Worm (Caenorhabditis elegans): ENCODE data around the gene hot-6.

hot-6 gene

DNA sequence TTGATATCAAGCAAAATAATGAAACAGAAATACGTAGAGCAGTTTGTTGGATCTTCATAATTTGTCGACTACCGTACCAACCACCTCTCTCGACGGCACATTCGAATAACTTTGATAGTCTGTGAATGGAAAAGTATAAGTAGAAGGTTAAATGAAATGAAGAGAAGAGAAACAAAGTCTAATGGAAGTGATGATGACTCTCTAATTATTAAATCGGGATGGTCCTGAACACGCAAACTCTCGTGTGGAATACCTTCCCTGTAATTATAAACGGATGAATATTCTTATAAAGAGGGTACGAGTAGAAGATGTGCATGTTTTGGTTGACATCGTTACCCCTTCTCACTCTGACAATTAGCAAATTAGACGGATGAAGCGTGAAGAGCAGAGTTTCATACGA, at the start of gene hot-6, which contains the start of gene C13G3.12:
Gene hot-6, minus strand, starts transcription at position 121 of the 400 bp plus-strand sequence.
Gene C13G3.12, minus strand, starts transcription at position 101 of the 400 bp plus-strand sequence.
- TF ChIP-seq ztf-23 (GFP tag; IDR thresholded peaks at IDR 0.05), result no peak
- no peak for TF ChIP-seq ztf-29 (GFP tag; IDR thresholded peaks at IDR 0.05)
- TF ChIP-seq tab-1 (GFP tag; IDR thresholded peaks at IDR 0.05), result no peak
- no peak for TF ChIP-seq cog-1 (tag; optimal IDR thresholded peaks at IDR 0.05)
- TF ChIP-seq T22C8.4 (GFP tag; IDR thresholded peaks at IDR 0.05), result no peak

DNA sequence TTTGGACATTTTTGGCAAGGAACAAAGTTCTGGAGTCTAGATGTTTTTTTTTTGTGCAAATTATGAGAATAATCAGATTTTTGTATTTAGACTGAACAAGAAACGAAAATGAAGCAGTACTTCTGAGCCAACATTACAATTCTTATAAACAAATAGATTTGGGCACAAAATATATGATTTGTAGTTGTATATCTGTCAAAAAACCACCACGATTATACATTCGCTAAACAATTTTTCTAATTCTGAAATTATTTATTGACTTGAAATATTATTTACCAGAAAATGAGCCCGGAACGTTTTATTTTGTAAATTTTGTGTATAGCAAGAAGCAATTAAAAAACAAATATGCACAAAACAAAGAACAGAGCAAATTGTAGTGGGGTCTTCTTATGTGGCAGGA, 48.7 kb upstream of the hot-6 start:
- TF ChIP-seq T22C8.4 (GFP tag; IDR thresholded peaks at IDR 0.05) (no peak), ztf-23 (GFP tag; IDR thresholded peaks at IDR 0.05) (no peak), ref-1 (GFP tag; conservative IDR thresholded peaks at IDR 0.05) (no peak), flt-1 (GFP tag; IDR thresholded peaks at IDR 0.05) (no peak)

DNA sequence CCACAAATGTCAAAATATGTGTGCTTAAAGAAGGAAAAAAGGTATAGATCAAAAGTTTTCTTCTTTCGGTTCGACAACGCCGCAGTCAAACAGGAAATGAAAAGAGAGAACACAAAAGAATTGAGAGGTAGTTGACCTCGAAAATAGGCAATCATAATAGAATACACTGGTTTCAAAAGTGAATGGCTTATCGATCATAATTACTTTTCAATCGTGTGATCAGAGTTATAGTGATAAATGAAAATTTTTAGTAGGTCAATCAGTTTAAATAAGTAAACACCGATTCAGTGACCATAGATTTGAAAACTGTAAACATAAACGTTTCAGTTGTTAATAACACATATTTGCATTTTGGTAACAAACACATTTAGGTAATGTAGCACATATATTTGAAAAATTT, 47.7 kb upstream of the hot-6 start:
- TF ChIP-seq klf-2 (GFP tag; conservative IDR thresholded peaks at IDR 0.05) (no peak), med-1 (GFP tag; optimal IDR thresholded peaks at IDR 0.05; ENCODE audit: insufficient read depth) (no peak), ref-1 (GFP tag; conservative IDR thresholded peaks at IDR 0.05) (no peak), ztf-29 (GFP tag; IDR thresholded peaks at IDR 0.05) (no peak), T22C8.4 (GFP tag; IDR thresholded peaks at IDR 0.05) (no peak), flt-1 (GFP tag; IDR thresholded peaks at IDR 0.05) (no peak), ztf-23 (GFP tag; IDR thresholded peaks at IDR 0.05) (no peak), tab-1 (GFP tag; IDR thresholded peaks at IDR 0.05) (no peak), cog-1 (tag; optimal IDR thresholded peaks at IDR 0.05) (no peak)

DNA sequence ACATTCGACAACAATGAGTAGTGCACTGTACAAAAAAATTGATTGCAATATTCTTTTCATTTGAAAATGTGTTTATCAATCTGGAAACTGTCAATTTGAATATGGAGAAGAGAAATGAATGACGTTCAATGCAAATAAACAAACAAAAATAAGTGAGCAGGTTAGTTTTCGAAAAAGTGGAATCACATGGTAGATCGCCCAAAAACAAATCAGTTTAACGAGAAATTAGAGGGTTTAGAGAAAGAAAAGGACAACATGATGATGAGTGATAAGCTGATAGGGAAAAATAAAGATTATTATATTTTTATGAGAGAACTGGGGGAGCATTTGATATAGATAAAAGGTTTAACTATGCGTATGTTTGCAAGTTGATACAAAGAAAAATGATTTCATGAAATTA, 46.5 kb upstream of the hot-6 start, which contains the start of gene T04C12.8:
Gene T04C12.8, minus strand, starts transcription at position 82 of the 400 bp plus-strand sequence.
- TF ChIP-seq tab-1 (GFP tag; IDR thresholded peaks at IDR 0.05) (no peak), T22C8.4 (GFP tag; IDR thresholded peaks at IDR 0.05) (no peak), ref-1 (GFP tag; conservative IDR thresholded peaks at IDR 0.05) (no peak), klf-2 (GFP tag; conservative IDR thresholded peaks at IDR 0.05) (no peak), flt-1 (GFP tag; IDR thresholded peaks at IDR 0.05) (no peak), ztf-23 (GFP tag; IDR thresholded peaks at IDR 0.05) (no peak), med-1 (GFP tag; optimal IDR thresholded peaks at IDR 0.05; ENCODE audit: insufficient read depth) (no peak), cog-1 (tag; optimal IDR thresholded peaks at IDR 0.05) (no peak), ztf-29 (GFP tag; IDR thresholded peaks at IDR 0.05) (no peak)

DNA sequence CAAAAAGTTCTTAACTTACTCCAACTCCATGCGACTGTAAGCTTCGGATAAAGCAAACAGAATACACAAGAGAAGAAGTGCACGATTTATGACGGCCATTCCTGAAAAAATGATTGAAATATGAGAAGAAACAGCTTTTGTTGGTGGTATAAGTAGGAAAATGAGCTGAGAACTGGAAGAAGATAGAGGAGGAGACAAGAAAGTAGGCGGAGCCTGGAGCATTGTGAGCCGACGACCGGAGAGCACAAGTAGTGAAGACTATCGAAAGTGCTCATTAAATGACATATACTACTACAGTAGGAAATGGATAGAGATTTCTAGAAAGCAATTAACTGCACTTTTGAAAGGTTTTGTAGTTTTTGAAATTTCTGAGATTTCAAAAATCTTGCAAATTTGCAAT, 42.8 kb upstream of the hot-6 start, which contains the start of gene nlp-80:
Gene nlp-80, minus strand, starts transcription at position 101 of the 400 bp plus-strand sequence.
- TF ChIP-seq klf-2 (GFP tag; conservative IDR thresholded peaks at IDR 0.05), result no peak
- TF ChIP-seq ztf-23 (GFP tag; IDR thresholded peaks at IDR 0.05), result no peak
- TF ChIP-seq ztf-29 (GFP tag; IDR thresholded peaks at IDR 0.05), result no peak
- no peak for TF ChIP-seq med-1 (GFP tag; optimal IDR thresholded peaks at IDR 0.05; ENCODE audit: insufficient read depth)
- TF ChIP-seq tab-1 (GFP tag; IDR thresholded peaks at IDR 0.05), result no peak
- TF ChIP-seq flt-1 (GFP tag; IDR thresholded peaks at IDR 0.05), result no peak
- no peak for TF ChIP-seq cog-1 (tag; optimal IDR thresholded peaks at IDR 0.05)
- TF ChIP-seq T22C8.4 (GFP tag; IDR thresholded peaks at IDR 0.05), result no peak
- TF ChIP-seq ref-1 (GFP tag; conservative IDR thresholded peaks at IDR 0.05), result no peak

DNA sequence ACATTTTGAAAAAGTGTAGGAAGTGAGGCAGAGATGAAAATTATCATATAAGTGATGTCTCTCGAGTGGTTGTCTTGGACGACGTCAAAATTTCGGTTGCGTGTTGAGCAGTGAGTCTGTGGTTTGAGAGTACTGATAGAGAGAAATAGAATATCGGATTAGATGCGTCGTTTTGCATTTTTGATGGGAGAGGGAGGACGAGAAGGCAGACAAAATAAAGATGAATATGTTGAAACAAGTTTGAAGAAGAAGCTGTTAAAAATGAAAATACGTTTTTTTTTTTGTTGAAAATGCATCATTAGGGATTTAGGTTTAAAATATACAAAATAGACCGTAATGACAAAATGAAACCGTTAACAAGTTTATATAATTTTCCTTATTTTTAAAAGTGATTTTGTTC, 40.4 kb upstream of the hot-6 start, which contains the start of gene T04C12.9:
Gene T04C12.9, minus strand, starts transcription at position 101 of the 400 bp plus-strand sequence.
- no peak for TF ChIP-seq flt-1 (GFP tag; IDR thresholded peaks at IDR 0.05)
- no peak for TF ChIP-seq ref-1 (GFP tag; conservative IDR thresholded peaks at IDR 0.05)
- no peak for TF ChIP-seq T22C8.4 (GFP tag; IDR thresholded peaks at IDR 0.05)
- no peak for TF ChIP-seq tab-1 (GFP tag; IDR thresholded peaks at IDR 0.05)
- TF ChIP-seq klf-2 (GFP tag; conservative IDR thresholded peaks at IDR 0.05), result no peak
- no peak for TF ChIP-seq cog-1 (tag; optimal IDR thresholded peaks at IDR 0.05)
- TF ChIP-seq ztf-29 (GFP tag; IDR thresholded peaks at IDR 0.05), result no peak
- no peak for TF ChIP-seq ztf-23 (GFP tag; IDR thresholded peaks at IDR 0.05)
- TF ChIP-seq med-1 (GFP tag; optimal IDR thresholded peaks at IDR 0.05; ENCODE audit: insufficient read depth), result no peak

DNA sequence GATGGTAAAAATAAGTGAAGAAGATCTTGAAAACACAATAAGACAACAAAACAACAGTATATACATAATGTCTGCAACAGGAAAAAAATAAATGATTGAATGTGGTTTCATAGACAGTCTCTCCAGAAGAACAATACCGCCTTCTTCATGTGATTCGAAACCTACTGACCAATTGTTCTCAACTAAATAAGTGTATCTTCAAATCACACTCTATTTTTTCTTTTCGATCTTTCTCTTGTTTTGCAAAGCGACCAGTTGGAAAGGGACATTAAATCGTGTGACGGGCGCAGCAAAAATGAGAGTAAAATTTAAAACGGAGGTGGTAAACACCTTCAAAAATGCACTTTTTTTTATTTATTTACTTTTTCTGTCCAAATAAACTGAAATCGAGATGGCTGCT, 39.1 kb upstream of the hot-6 start:
- TF ChIP-seq tab-1 (GFP tag; IDR thresholded peaks at IDR 0.05), result no peak

DNA sequence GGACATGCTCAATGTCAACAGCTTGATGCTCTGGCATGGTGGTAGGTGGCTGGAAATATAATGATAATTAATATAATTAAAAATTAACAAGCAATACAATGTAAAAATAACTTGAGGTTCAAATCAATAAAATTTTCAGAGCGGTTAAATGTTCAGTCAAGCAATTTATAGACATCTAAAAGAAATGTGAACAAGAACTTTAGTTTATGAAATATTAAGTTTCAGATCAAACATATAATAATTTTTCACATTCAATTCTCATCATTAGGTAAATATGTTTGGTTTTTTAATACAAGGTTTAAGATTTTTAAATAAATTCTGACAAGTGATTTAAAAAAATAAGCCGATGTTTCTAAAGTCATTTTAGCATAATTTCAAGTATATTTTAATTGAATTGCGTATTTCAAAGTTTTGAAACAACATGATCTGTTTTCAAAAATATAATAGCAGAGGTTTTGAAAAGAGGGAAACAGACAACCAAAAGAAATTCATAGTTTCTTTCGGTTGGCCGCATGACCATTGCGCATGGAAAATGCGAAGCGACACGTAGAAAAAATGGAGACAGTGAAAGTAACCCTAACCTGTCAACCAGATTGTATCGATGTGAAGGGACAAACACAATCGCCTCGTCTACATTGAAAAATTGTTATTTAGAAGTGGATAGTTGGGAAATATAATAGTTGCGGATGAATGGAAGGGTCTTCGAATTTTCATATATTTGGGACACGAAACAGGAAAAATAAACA, 37.7 kb upstream of the hot-6 start, which contains the start of gene T04C12.11:
Gene T04C12.11, minus strand, starts transcription at position 51 of the 746 bp plus-strand sequence.
- TF ChIP-seq klf-2 (GFP tag; conservative IDR thresholded peaks at IDR 0.05), result no peak
- no peak for TF ChIP-seq tab-1 (GFP tag; IDR thresholded peaks at IDR 0.05)
- TF ChIP-seq ztf-23 (GFP tag; IDR thresholded peaks at IDR 0.05), result no peak
- no peak for TF ChIP-seq ztf-29 (GFP tag; IDR thresholded peaks at IDR 0.05)
- no peak for TF ChIP-seq med-1 (GFP tag; optimal IDR thresholded peaks at IDR 0.05; ENCODE audit: insufficient read depth)
- no peak for TF ChIP-seq cog-1 (tag; optimal IDR thresholded peaks at IDR 0.05)
- no peak for TF ChIP-seq T22C8.4 (GFP tag; IDR thresholded peaks at IDR 0.05)
- TF ChIP-seq flt-1 (GFP tag; IDR thresholded peaks at IDR 0.05), result no peak
- no peak for TF ChIP-seq ref-1 (GFP tag; conservative IDR thresholded peaks at IDR 0.05)

DNA sequence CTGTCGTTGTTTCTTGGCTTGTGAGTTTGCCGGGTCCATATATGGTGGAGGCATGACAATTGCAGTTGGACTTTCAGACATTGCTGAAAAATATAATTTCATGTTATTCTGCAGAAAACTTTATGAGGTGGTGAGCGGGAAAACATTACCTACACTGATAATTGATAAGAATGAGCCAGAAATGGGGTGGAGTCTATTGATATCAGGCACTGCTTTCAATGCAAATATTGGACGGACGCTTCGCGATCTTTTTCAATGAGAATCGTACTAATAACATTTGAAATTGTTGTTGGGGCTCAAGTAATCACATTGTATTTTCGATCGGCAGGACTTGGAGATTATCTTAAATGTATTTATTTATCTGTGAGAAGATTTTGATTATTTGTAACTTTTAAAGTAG, 36.4 kb upstream of the hot-6 start, which contains the start of gene T04C12.1:
Gene T04C12.1, minus strand, starts transcription at position 90 of the 400 bp plus-strand sequence.
- TF ChIP-seq T22C8.4 (GFP tag; IDR thresholded peaks at IDR 0.05), result no peak
- no peak for TF ChIP-seq klf-2 (GFP tag; conservative IDR thresholded peaks at IDR 0.05)
- no peak for TF ChIP-seq flt-1 (GFP tag; IDR thresholded peaks at IDR 0.05)
- TF ChIP-seq ztf-23 (GFP tag; IDR thresholded peaks at IDR 0.05), result no peak
- TF ChIP-seq ref-1 (GFP tag; conservative IDR thresholded peaks at IDR 0.05), result no peak
- no peak for TF ChIP-seq med-1 (GFP tag; optimal IDR thresholded peaks at IDR 0.05; ENCODE audit: insufficient read depth)
- TF ChIP-seq tab-1 (GFP tag; IDR thresholded peaks at IDR 0.05), result no peak
- TF ChIP-seq cog-1 (tag; optimal IDR thresholded peaks at IDR 0.05), result no peak

DNA sequence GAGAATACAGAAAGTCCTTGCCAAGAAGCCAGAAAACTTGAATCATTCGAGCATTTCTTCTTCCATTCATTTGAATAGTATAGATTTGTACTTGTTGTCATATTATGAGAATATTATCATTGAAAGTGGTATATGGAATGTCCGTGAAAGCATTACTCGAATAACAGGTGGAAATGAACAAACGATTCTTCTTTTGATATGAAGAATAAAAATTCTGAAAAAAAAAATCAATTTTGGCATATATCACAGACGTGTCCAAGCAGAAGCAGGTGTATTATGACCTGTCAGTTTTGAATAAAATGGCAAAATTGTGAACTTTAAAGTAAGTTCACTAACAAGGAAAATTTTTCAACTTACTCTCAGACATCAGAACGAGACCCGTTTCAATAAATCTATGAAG, 34.3 kb upstream of the hot-6 start, which contains the start of gene srh-75:
Gene srh-75, minus strand, starts transcription at position 101 of the 400 bp plus-strand sequence.
- TF ChIP-seq klf-2 (GFP tag; conservative IDR thresholded peaks at IDR 0.05), result no peak
- no peak for TF ChIP-seq flt-1 (GFP tag; IDR thresholded peaks at IDR 0.05)
